Worm (Caenorhabditis elegans): ENCODE data around the gene hda-2.

DNA sequence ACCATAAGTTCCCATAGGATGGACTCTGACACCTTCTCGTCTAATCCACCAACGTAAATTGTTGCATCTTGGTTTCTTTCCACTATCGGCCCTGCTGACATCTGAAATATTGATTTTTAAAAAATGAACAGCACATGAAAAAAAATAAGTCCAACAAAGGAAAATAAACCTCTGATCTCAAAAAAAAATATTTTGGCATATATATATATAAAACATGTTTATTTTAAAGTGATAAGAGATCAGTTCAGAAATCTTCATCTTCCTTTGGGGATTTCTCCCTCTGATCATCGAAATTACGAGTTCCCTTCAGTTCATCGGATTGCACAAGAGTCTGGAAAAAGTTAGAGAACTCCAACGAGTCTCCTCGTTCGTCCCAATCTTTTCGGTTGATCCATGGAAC lies 13.3 kb upstream of the hda-2 start, which contains the start of gene sap-49:
- TF ChIP-seq nhr-120 (GFP tag; IDR thresholded peaks at IDR 0.05) (no peak), nhr-90 (tag; optimal IDR thresholded peaks at IDR 0.05) (no peak), F52B5.7 (tag; optimal IDR thresholded peaks at IDR 0.05) (no peak), rcor-1 (GFP tag; IDR thresholded peaks at IDR 0.05) (no peak), Y53F4B.3 (GFP tag; IDR thresholded peaks at IDR 0.05) (no peak), sea-2 (GFP tag; IDR thresholded peaks at IDR 0.05) (no peak)

Data from whole organism, young adult.